Fruit fly (Drosophila melanogaster) whole organism, wandering third instar larva: ENCODE results near the gene senju.
A peak's percentile ranks its signal among the peaks of the same experiment; 100 is the strongest.

Source experiments
- Abd-B ChIP-seq: fragments of >200 bp; optimal IDR thresholded peaks from 2 replicates; lab custom pipeline; 2017; ENCODE audit warnings: missing biosample characterization, missing genetic modification characterization
- CG9705 ChIP-seq: fragments of 200-800 bp; sonication (Bioruptor generic); optimal IDR thresholded peaks from 2 replicates; lab custom pipeline; 2018; ENCODE audit warnings: missing biosample characterization, mild to moderate bottlenecking, missing genetic modification characterization
- CrebA ChIP-seq: fragments of 200-800 bp; sonication (Bioruptor generic); optimal IDR thresholded peaks from 2 replicates; lab custom pipeline; 2016; ENCODE audit warnings: missing biosample characterization, mild to moderate bottlenecking, missing genetic modification characterization, borderline replicate concordance
- Dfd ChIP-seq: fragments of >200 bp; optimal IDR thresholded peaks from 2 replicates; lab custom pipeline; 2017; ENCODE audit warnings: missing biosample characterization, missing genetic modification characterization
- Dif ChIP-seq: fragments of 200-275, 200-300 bp; sonication (Bioruptor generic); optimal IDR thresholded peaks from 2 replicates; lab custom pipeline; 2018; ENCODE audit warnings: missing biosample characterization, missing genetic modification characterization; ENCODE audit not compliant: partially characterized antibody
- GATAd ChIP-seq: sonication (Bioruptor generic); optimal IDR thresholded peaks from 2 replicates; lab custom pipeline; 2016; ENCODE audit warnings: missing biosample characterization, missing genetic modification characterization
- Hnf4 ChIP-seq: fragments of 200-800 bp; sonication (Bioruptor generic); optimal IDR thresholded peaks from 2 replicates; lab custom pipeline; 2016; ENCODE audit warnings: missing biosample characterization, mild to moderate bottlenecking, missing genetic modification characterization
- Hr78 ChIP-seq: fragments of >200 bp; optimal IDR thresholded peaks from 2 replicates; lab custom pipeline; 2017; ENCODE audit warnings: missing biosample characterization, missing genetic modification characterization
- Hr83 ChIP-seq: fragments of 200-300 bp; sonication (Bioruptor generic); optimal IDR thresholded peaks from 2 replicates; lab custom pipeline; 2016; ENCODE audit warnings: missing biosample characterization, mild to moderate bottlenecking, missing genetic modification characterization, moderate library complexity; ENCODE audit not compliant: poor library complexity, severe bottlenecking
- Jra ChIP-seq: sonication (Bioruptor generic); optimal IDR thresholded peaks from 2 replicates; lab custom pipeline; 2016; ENCODE audit warnings: missing biosample characterization, missing genetic modification characterization
- Mio ChIP-seq: sonication (Bioruptor generic); optimal IDR thresholded peaks from 2 replicates; lab custom pipeline; 2016; ENCODE audit warnings: missing biosample characterization, missing genetic modification characterization
- Myc ChIP-seq: fragments of >200 bp; optimal IDR thresholded peaks from 2 replicates; lab custom pipeline; 2017
- N ChIP-seq: fragments of >200 bp; optimal IDR thresholded peaks from 2 replicates; lab custom pipeline; 2018; ENCODE audit warnings: missing biosample characterization, missing external identifiers, missing genetic modification characterization
- OdsH ChIP-seq: fragments of 200-800 bp; sonication (Bioruptor generic); optimal IDR thresholded peaks from 2 replicates; lab custom pipeline; 2016; ENCODE audit warnings: missing biosample characterization, mild to moderate bottlenecking, missing genetic modification characterization
- Rel ChIP-seq, 2 experiments: fragments of 200-800 bp; sonication (Bioruptor generic) in 1 of 2; optimal IDR thresholded peaks; 2 replicates in 1 of 2; 3 replicates in 1 of 2; lab custom pipeline; 2016 to 2019; ENCODE audit warnings: mild to moderate bottlenecking in 2 of 2, missing biosample characterization in 2 of 2, missing genetic modification characterization in 2 of 2, moderate library complexity in 1 of 2
- Sp1 ChIP-seq: fragments of 200-800 bp; sonication (Bioruptor generic); optimal IDR thresholded peaks from 3 replicates; lab custom pipeline; 2019; ENCODE audit warnings: missing biosample characterization, mild to moderate bottlenecking, missing genetic modification characterization, moderate library complexity
- Vsx2 ChIP-seq: fragments of 200-300, 225-300 bp; sonication (Bioruptor generic); optimal IDR thresholded peaks from 2 replicates; lab custom pipeline; 2018; ENCODE audit warnings: missing biosample characterization, missing genetic modification characterization; ENCODE audit not compliant: partially characterized antibody
- br ChIP-seq: fragments of 200-800 bp; sonication (Bioruptor generic); optimal IDR thresholded peaks from 2 replicates; lab custom pipeline; 2016; ENCODE audit warnings: missing biosample characterization, missing genetic modification characterization
- brk ChIP-seq: fragments of 200-800 bp; sonication (Bioruptor generic); optimal IDR thresholded peaks from 2 replicates; lab custom pipeline; 2016; ENCODE audit warnings: missing biosample characterization, mild to moderate bottlenecking, missing genetic modification characterization
- dl ChIP-seq, 2 experiments: fragments of 175-275, 200-275 bp in 1 of 2; fragments of 200-275 bp in 1 of 2; sonication (Bioruptor generic); optimal IDR thresholded peaks; lab custom pipeline; 2018; ENCODE audit warnings: mild to moderate bottlenecking in 2 of 2, missing biosample characterization in 2 of 2, missing genetic modification characterization in 2 of 2, moderate library complexity in 2 of 2; ENCODE audit not compliant: partially characterized antibody in 2 of 2, insufficient read depth in 1 of 2
- dmrt93B ChIP-seq: fragments of 200-800 bp; sonication (Bioruptor generic); optimal IDR thresholded peaks from 2 replicates; lab custom pipeline; 2018; ENCODE audit warnings: missing biosample characterization, mild to moderate bottlenecking, missing genetic modification characterization
- ey ChIP-seq: fragments of 200-800 bp; sonication (Bioruptor generic); optimal IDR thresholded peaks from 2 replicates; lab custom pipeline; 2016; ENCODE audit warnings: missing biosample characterization, missing genetic modification characterization
- foxo ChIP-seq, 2 experiments: fragments of 200-800 bp; sonication (Bioruptor generic); optimal IDR thresholded peaks; 2 replicates in 1 of 2; 3 replicates in 1 of 2; lab custom pipeline; 2016 to 2017; ENCODE audit warnings: missing biosample characterization in 2 of 2, missing genetic modification characterization in 2 of 2
- fru ChIP-seq: fragments of 200-800 bp; sonication (Bioruptor generic); optimal IDR thresholded peaks from 3 replicates; lab custom pipeline; 2016; ENCODE audit warnings: missing biosample characterization, mild to moderate bottlenecking, missing genetic modification characterization
- jim ChIP-seq: fragments of 175-275, 200-325 bp; sonication (Bioruptor generic); optimal IDR thresholded peaks from 2 replicates; lab custom pipeline; 2016; ENCODE audit warnings: missing biosample characterization, mild to moderate bottlenecking, missing genetic modification characterization
- lola ChIP-seq: fragments of >200 bp; optimal IDR thresholded peaks from 2 replicates; lab custom pipeline; 2017; ENCODE audit warnings: missing biosample characterization, missing genetic modification characterization
- psq ChIP-seq: fragments of 200-800 bp; sonication (Bioruptor generic); optimal IDR thresholded peaks from 3 replicates; lab custom pipeline; 2017; ENCODE audit warnings: missing biosample characterization, mild to moderate bottlenecking, missing genetic modification characterization, moderate library complexity
- rgr ChIP-seq: fragments of 200-800 bp; sonication (Bioruptor generic); optimal IDR thresholded peaks from 3 replicates; lab custom pipeline; 2016; ENCODE audit warnings: missing biosample characterization, mild to moderate bottlenecking, missing genetic modification characterization
- sage ChIP-seq: fragments of 200-800 bp; sonication (Bioruptor generic); optimal IDR thresholded peaks from 2 replicates; lab custom pipeline; 2016; ENCODE audit warnings: missing biosample characterization, mild to moderate bottlenecking, missing genetic modification characterization
- sv ChIP-seq: fragments of 200-800 bp; sonication (Bioruptor generic); optimal IDR thresholded peaks from 3 replicates; lab custom pipeline; 2016; ENCODE audit warnings: missing biosample characterization, missing genetic modification characterization
- tai ChIP-seq: sonication (Bioruptor generic); optimal IDR thresholded peaks from 2 replicates; lab custom pipeline; 2016; ENCODE audit warnings: missing biosample characterization, missing genetic modification characterization
- usp ChIP-seq: fragments of >200 bp; optimal IDR thresholded peaks from 2 replicates; lab custom pipeline; 2017; ENCODE audit warnings: missing biosample characterization, missing genetic modification characterization
- woc ChIP-seq: sonication (Bioruptor generic); optimal IDR thresholded peaks from 2 replicates; lab custom pipeline; 2016; ENCODE audit warnings: missing biosample characterization, mild to moderate bottlenecking, missing genetic modification characterization

Gene senju

dm6 chr2L:5096222-5096621 lies 43.6 kb downstream of the senju start, which contains the start of gene CG4230:
CG4230 (plus strand) TSS chr2L:5096227.
- TF ChIP-seq brk, result peak; percentile 28
- TF ChIP-seq rgr (GFP tag; lab: Kevin White, UChicago), result peak; percentile 9
- TF ChIP-seq Hr83 (GFP tag; lab: Kevin White, UChicago), result peak; percentile 1
- no peak for TF ChIP-seq Hr78 (GFP tag; lab: Kevin White, UChicago)
- TF ChIP-seq Rel (GFP tag; optimal IDR thresholded peaks at IDR 0.05; lab: Kevin White, UChicago), result no peak
- TF ChIP-seq Rel (tag; optimal IDR thresholded peaks at IDR 0.05; lab: Kevin White, UChicago), result peak; percentile 90

DNA sequence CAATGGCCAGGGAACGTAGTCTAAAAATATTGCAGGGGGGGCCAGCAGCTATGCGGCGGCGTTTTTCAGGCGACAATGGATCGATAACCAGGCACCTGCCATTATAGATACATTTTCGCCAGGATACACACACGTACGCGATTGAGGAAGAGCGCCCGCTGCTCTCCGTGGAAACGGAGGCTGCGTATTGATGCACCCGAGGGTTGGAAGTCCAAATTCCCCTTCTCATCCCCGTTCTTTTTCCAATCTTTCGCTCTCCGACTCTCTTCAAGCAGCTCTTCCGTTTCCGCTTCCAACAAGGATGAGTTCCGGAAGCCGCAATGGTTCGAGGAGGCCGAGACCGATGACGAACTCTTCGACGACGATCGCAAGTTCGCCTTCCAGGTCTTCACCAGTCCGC lies 44.1 kb downstream of the senju start:
- no peak for TF ChIP-seq GATAd
- no peak for TF ChIP-seq woc (GFP tag; lab: Kevin White, UChicago)
- no peak for TF ChIP-seq CG9705 (GFP tag; lab: Kevin White, UChicago)
- TF ChIP-seq N, result no peak
- TF ChIP-seq psq (GFP tag; lab: Kevin White, UChicago), result no peak
- no peak for TF ChIP-seq Myc
- TF ChIP-seq Vsx2 (GFP tag; lab: Kevin White, UChicago), result no peak
- no peak for TF ChIP-seq Sp1
- no peak for TF ChIP-seq sv (GFP tag; lab: Kevin White, UChicago)
- TF ChIP-seq OdsH (GFP tag; lab: Kevin White, UChicago), result no peak
- no peak for TF ChIP-seq Hr83 (GFP tag; lab: Kevin White, UChicago)
- no peak for TF ChIP-seq dmrt93B (GFP tag; lab: Kevin White, UChicago)
- no peak for TF ChIP-seq Rel (GFP tag; optimal IDR thresholded peaks at IDR 0.05; lab: Kevin White, UChicago)
- TF ChIP-seq Rel (tag; optimal IDR thresholded peaks at IDR 0.05; lab: Kevin White, UChicago), result no peak
- no peak for TF ChIP-seq Hnf4 (GFP tag; lab: Kevin White, UChicago)
- TF ChIP-seq ey (GFP tag; lab: Kevin White, UChicago), result no peak
- no peak for TF ChIP-seq usp (GFP tag; lab: Kevin White, UChicago)
- no peak for TF ChIP-seq CrebA (GFP tag; lab: Kevin White, UChicago)
- no peak for TF ChIP-seq Dif (GFP tag; lab: Kevin White, UChicago)

DNA sequence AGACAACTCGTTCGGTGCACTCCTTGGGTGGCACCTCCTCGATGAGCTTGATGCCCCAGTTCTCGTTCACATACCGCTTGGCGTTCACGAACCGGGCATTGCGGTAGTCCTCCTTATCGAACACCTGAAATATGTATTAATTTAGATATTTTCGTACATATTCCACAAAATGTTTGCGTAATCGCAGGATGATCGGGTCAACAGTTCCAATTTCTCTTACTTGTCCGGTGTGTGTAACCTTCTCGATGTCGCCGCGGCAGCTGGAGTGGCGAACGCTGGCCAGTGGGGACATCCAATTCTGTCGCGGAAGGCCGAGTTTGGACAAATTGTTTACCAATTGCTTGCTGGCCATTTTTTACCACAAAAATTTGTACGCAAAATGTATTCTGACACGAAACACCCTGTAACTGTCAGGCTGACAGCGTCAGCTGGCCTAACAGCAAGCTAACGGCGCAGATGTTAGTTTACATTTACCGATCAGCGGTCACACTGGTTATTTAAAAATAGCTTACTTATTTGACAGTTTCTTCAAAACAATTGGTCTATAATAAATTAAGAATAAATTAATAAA lies 47.2 kb downstream of the senju start, which contains the start of gene ND-13A:
TSS of gene ND-13A (minus strand) at position 499 of the 571 bp plus-strand sequence.
- TF ChIP-seq Mio (GFP tag; lab: Kevin White, UChicago), result no peak
- TF ChIP-seq Myc, result no peak
- TF ChIP-seq dmrt93B (GFP tag; lab: Kevin White, UChicago), result no peak
- no peak for TF ChIP-seq ey (GFP tag; lab: Kevin White, UChicago)
- no peak for TF ChIP-seq Hnf4 (GFP tag; lab: Kevin White, UChicago)
- no peak for TF ChIP-seq brk
- no peak for TF ChIP-seq foxo (GFP tag; optimal IDR thresholded peaks at IDR 0.05; lab: Kevin White, UChicago)
- TF ChIP-seq CrebA (GFP tag; lab: Kevin White, UChicago), result no peak
- TF ChIP-seq tai, result no peak
- TF ChIP-seq dl (GFP tag; optimal IDR thresholded peaks at IDR 0.05; lab: Kevin White, UChicago; ENCODE audit: insufficient read depth in 1 of 2, partially characterized antibody in 2 of 2), result no peak
- no peak for TF ChIP-seq lola
- TF ChIP-seq OdsH (GFP tag; lab: Kevin White, UChicago), result no peak
- no peak for TF ChIP-seq Dif (GFP tag; lab: Kevin White, UChicago)
- TF ChIP-seq Dfd, result no peak

DNA sequence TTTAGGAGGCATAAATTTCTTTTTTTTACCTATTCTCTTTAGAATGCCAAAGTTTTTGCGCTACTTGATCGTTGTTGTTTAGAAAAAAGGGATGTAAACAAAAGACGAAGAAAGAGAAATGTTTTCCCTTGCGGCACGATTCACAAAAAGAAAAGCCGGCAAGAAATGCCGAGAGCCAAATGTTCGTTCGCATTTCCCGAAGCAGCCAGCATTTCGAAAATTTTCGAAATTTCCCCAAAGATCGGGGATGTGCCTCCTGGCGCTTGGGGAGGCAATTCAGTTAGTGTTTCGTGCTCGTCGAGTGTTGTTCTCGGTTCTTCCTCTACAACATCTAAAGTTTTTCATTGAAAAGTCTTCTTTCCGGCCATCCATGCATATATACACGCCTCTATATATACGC lies 47.9 kb downstream of the senju start, which contains the start of gene Msp300:
TSS of gene Msp300 (plus strand) at position 301 of the 400 bp plus-strand sequence.
- no peak for TF ChIP-seq brk
- no peak for TF ChIP-seq psq (GFP tag; lab: Kevin White, UChicago)
- no peak for TF ChIP-seq tai
- no peak for TF ChIP-seq br (GFP tag; lab: Kevin White, UChicago)
- TF ChIP-seq Jra (GFP tag; lab: Kevin White, UChicago), result no peak
- TF ChIP-seq Mio (GFP tag; lab: Kevin White, UChicago), result no peak
- TF ChIP-seq fru (GFP tag; lab: Kevin White, UChicago), result no peak
- no peak for TF ChIP-seq Hr83 (GFP tag; lab: Kevin White, UChicago)
- no peak for TF ChIP-seq jim (GFP tag; lab: Kevin White, UChicago)
- TF ChIP-seq CrebA (GFP tag; lab: Kevin White, UChicago), result no peak
- no peak for TF ChIP-seq Dif (GFP tag; lab: Kevin White, UChicago)
- no peak for TF ChIP-seq ey (GFP tag; lab: Kevin White, UChicago)
- TF ChIP-seq Abd-B (GFP tag; lab: Kevin White, UChicago), result no peak
- no peak for TF ChIP-seq sage (GFP tag; lab: Kevin White, UChicago)
- TF ChIP-seq woc (GFP tag; lab: Kevin White, UChicago), result no peak
- no peak for TF ChIP-seq N
- no peak for TF ChIP-seq rgr (GFP tag; lab: Kevin White, UChicago)
- no peak for TF ChIP-seq Dfd
- TF ChIP-seq Sp1, result no peak
- TF ChIP-seq, all 38 proteins: peak for 0
